Fruit fly (Drosophila melanogaster) whole organism, wandering third instar larva: ENCODE results near the gene CG3436.

Experiments used
- Abd-B ChIP-seq: fragments of >200 bp; optimal IDR thresholded peaks from 2 replicates; lab custom pipeline; 2017; ENCODE audit warnings: missing biosample characterization, missing genetic modification characterization
- CG32264 ChIP-seq: fragments of 200-800 bp; sonication (Bioruptor generic); optimal IDR thresholded peaks from 2 replicates; lab custom pipeline; 2016; ENCODE audit warnings: missing biosample characterization, missing genetic modification characterization
- CG9705 ChIP-seq: fragments of 200-800 bp; sonication (Bioruptor generic); optimal IDR thresholded peaks from 2 replicates; lab custom pipeline; 2018; ENCODE audit warnings: missing biosample characterization, mild to moderate bottlenecking, missing genetic modification characterization
- CrebA ChIP-seq: fragments of 200-800 bp; sonication (Bioruptor generic); optimal IDR thresholded peaks from 2 replicates; lab custom pipeline; 2016; ENCODE audit warnings: missing biosample characterization, mild to moderate bottlenecking, missing genetic modification characterization, borderline replicate concordance
- Dfd ChIP-seq: fragments of >200 bp; optimal IDR thresholded peaks from 2 replicates; lab custom pipeline; 2017; ENCODE audit warnings: missing biosample characterization, missing genetic modification characterization
- Dif ChIP-seq: fragments of 200-275, 200-300 bp; sonication (Bioruptor generic); optimal IDR thresholded peaks from 2 replicates; lab custom pipeline; 2018; ENCODE audit warnings: missing biosample characterization, missing genetic modification characterization; ENCODE audit not compliant: partially characterized antibody
- GATAd ChIP-seq: sonication (Bioruptor generic); optimal IDR thresholded peaks from 2 replicates; lab custom pipeline; 2016; ENCODE audit warnings: missing biosample characterization, missing genetic modification characterization
- HLH106 ChIP-seq: fragments of 200-800 bp; optimal IDR thresholded peaks from 3 replicates; lab custom pipeline; 2019; ENCODE audit warnings: missing biosample characterization, mild to moderate bottlenecking, missing genetic modification characterization, moderate library complexity
- Hnf4 ChIP-seq: fragments of 200-800 bp; sonication (Bioruptor generic); optimal IDR thresholded peaks from 2 replicates; lab custom pipeline; 2016; ENCODE audit warnings: missing biosample characterization, mild to moderate bottlenecking, missing genetic modification characterization
- Hr78 ChIP-seq: fragments of >200 bp; optimal IDR thresholded peaks from 2 replicates; lab custom pipeline; 2017; ENCODE audit warnings: missing biosample characterization, missing genetic modification characterization
- Hr83 ChIP-seq: fragments of 200-300 bp; sonication (Bioruptor generic); optimal IDR thresholded peaks from 2 replicates; lab custom pipeline; 2016; ENCODE audit warnings: missing biosample characterization, mild to moderate bottlenecking, missing genetic modification characterization, moderate library complexity; ENCODE audit not compliant: poor library complexity, severe bottlenecking
- Jra ChIP-seq: sonication (Bioruptor generic); optimal IDR thresholded peaks from 2 replicates; lab custom pipeline; 2016; ENCODE audit warnings: missing biosample characterization, missing genetic modification characterization
- Mio ChIP-seq: sonication (Bioruptor generic); optimal IDR thresholded peaks from 2 replicates; lab custom pipeline; 2016; ENCODE audit warnings: missing biosample characterization, missing genetic modification characterization
- Myc ChIP-seq: fragments of >200 bp; optimal IDR thresholded peaks from 2 replicates; lab custom pipeline; 2017
- N ChIP-seq: fragments of >200 bp; optimal IDR thresholded peaks from 2 replicates; lab custom pipeline; 2018; ENCODE audit warnings: missing biosample characterization, missing external identifiers, missing genetic modification characterization
- OdsH ChIP-seq: fragments of 200-800 bp; sonication (Bioruptor generic); optimal IDR thresholded peaks from 2 replicates; lab custom pipeline; 2016; ENCODE audit warnings: missing biosample characterization, mild to moderate bottlenecking, missing genetic modification characterization
- Rel ChIP-seq, 2 experiments: fragments of 200-800 bp; sonication (Bioruptor generic) in 1 of 2; optimal IDR thresholded peaks; 2 replicates in 1 of 2; 3 replicates in 1 of 2; lab custom pipeline; 2016 to 2019; ENCODE audit warnings: mild to moderate bottlenecking in 2 of 2, missing biosample characterization in 2 of 2, missing genetic modification characterization in 2 of 2, moderate library complexity in 1 of 2
- Sp1 ChIP-seq: fragments of 200-800 bp; sonication (Bioruptor generic); optimal IDR thresholded peaks from 3 replicates; lab custom pipeline; 2019; ENCODE audit warnings: missing biosample characterization, mild to moderate bottlenecking, missing genetic modification characterization, moderate library complexity
- Vsx2 ChIP-seq: fragments of 200-300, 225-300 bp; sonication (Bioruptor generic); optimal IDR thresholded peaks from 2 replicates; lab custom pipeline; 2018; ENCODE audit warnings: missing biosample characterization, missing genetic modification characterization; ENCODE audit not compliant: partially characterized antibody
- br ChIP-seq: fragments of 200-800 bp; sonication (Bioruptor generic); optimal IDR thresholded peaks from 2 replicates; lab custom pipeline; 2016; ENCODE audit warnings: missing biosample characterization, missing genetic modification characterization
- brk ChIP-seq: fragments of 200-800 bp; sonication (Bioruptor generic); optimal IDR thresholded peaks from 2 replicates; lab custom pipeline; 2016; ENCODE audit warnings: missing biosample characterization, mild to moderate bottlenecking, missing genetic modification characterization
- dl ChIP-seq, 2 experiments: fragments of 175-275, 200-275 bp in 1 of 2; fragments of 200-275 bp in 1 of 2; sonication (Bioruptor generic); optimal IDR thresholded peaks; lab custom pipeline; 2018; ENCODE audit warnings: mild to moderate bottlenecking in 2 of 2, missing biosample characterization in 2 of 2, missing genetic modification characterization in 2 of 2, moderate library complexity in 2 of 2; ENCODE audit not compliant: partially characterized antibody in 2 of 2, insufficient read depth in 1 of 2
- dmrt93B ChIP-seq: fragments of 200-800 bp; sonication (Bioruptor generic); optimal IDR thresholded peaks from 2 replicates; lab custom pipeline; 2018; ENCODE audit warnings: missing biosample characterization, mild to moderate bottlenecking, missing genetic modification characterization
- dsf ChIP-seq: sonication (Bioruptor generic); optimal IDR thresholded peaks from 2 replicates; lab custom pipeline; 2016; ENCODE audit warnings: missing biosample characterization, missing genetic modification characterization, borderline replicate concordance
- ey ChIP-seq: fragments of 200-800 bp; sonication (Bioruptor generic); optimal IDR thresholded peaks from 2 replicates; lab custom pipeline; 2016; ENCODE audit warnings: missing biosample characterization, missing genetic modification characterization
- foxo ChIP-seq, 2 experiments: fragments of 200-800 bp; sonication (Bioruptor generic); optimal IDR thresholded peaks; 2 replicates in 1 of 2; 3 replicates in 1 of 2; lab custom pipeline; 2016 to 2017; ENCODE audit warnings: missing biosample characterization in 2 of 2, missing genetic modification characterization in 2 of 2
- fru ChIP-seq: fragments of 200-800 bp; sonication (Bioruptor generic); optimal IDR thresholded peaks from 3 replicates; lab custom pipeline; 2016; ENCODE audit warnings: missing biosample characterization, mild to moderate bottlenecking, missing genetic modification characterization
- h ChIP-seq: fragments of 200-800 bp; sonication (Bioruptor generic); optimal IDR thresholded peaks from 3 replicates; lab custom pipeline; 2016; ENCODE audit warnings: missing biosample characterization, mild to moderate bottlenecking, missing genetic modification characterization
- jim ChIP-seq: fragments of 175-275, 200-325 bp; sonication (Bioruptor generic); optimal IDR thresholded peaks from 2 replicates; lab custom pipeline; 2016; ENCODE audit warnings: missing biosample characterization, mild to moderate bottlenecking, missing genetic modification characterization
- pan ChIP-seq: fragments of >200 bp; optimal IDR thresholded peaks from 2 replicates; lab custom pipeline; 2017
- psq ChIP-seq: fragments of 200-800 bp; sonication (Bioruptor generic); optimal IDR thresholded peaks from 3 replicates; lab custom pipeline; 2017; ENCODE audit warnings: missing biosample characterization, mild to moderate bottlenecking, missing genetic modification characterization, moderate library complexity
- rgr ChIP-seq: fragments of 200-800 bp; sonication (Bioruptor generic); optimal IDR thresholded peaks from 3 replicates; lab custom pipeline; 2016; ENCODE audit warnings: missing biosample characterization, mild to moderate bottlenecking, missing genetic modification characterization
- sage ChIP-seq: fragments of 200-800 bp; sonication (Bioruptor generic); optimal IDR thresholded peaks from 2 replicates; lab custom pipeline; 2016; ENCODE audit warnings: missing biosample characterization, mild to moderate bottlenecking, missing genetic modification characterization
- sv ChIP-seq: fragments of 200-800 bp; sonication (Bioruptor generic); optimal IDR thresholded peaks from 3 replicates; lab custom pipeline; 2016; ENCODE audit warnings: missing biosample characterization, missing genetic modification characterization
- tai ChIP-seq: sonication (Bioruptor generic); optimal IDR thresholded peaks from 2 replicates; lab custom pipeline; 2016; ENCODE audit warnings: missing biosample characterization, missing genetic modification characterization
- usp ChIP-seq: fragments of >200 bp; optimal IDR thresholded peaks from 2 replicates; lab custom pipeline; 2017; ENCODE audit warnings: missing biosample characterization, missing genetic modification characterization
- woc ChIP-seq: sonication (Bioruptor generic); optimal IDR thresholded peaks from 2 replicates; lab custom pipeline; 2016; ENCODE audit warnings: missing biosample characterization, mild to moderate bottlenecking, missing genetic modification characterization

Gene CG3436

dm6 chr2L:134563-135382 is 21.1 kb upstream of the CG3436 start:
- TF ChIP-seq Abd-B (GFP tag; lab: Kevin White, UChicago) (no peak), Rel (GFP tag; optimal IDR thresholded peaks at IDR 0.05; lab: Kevin White, UChicago) (no peak), Rel (tag; optimal IDR thresholded peaks at IDR 0.05; lab: Kevin White, UChicago) (peak; percentile 22), Vsx2 (GFP tag; lab: Kevin White, UChicago) (no peak)

DNA sequence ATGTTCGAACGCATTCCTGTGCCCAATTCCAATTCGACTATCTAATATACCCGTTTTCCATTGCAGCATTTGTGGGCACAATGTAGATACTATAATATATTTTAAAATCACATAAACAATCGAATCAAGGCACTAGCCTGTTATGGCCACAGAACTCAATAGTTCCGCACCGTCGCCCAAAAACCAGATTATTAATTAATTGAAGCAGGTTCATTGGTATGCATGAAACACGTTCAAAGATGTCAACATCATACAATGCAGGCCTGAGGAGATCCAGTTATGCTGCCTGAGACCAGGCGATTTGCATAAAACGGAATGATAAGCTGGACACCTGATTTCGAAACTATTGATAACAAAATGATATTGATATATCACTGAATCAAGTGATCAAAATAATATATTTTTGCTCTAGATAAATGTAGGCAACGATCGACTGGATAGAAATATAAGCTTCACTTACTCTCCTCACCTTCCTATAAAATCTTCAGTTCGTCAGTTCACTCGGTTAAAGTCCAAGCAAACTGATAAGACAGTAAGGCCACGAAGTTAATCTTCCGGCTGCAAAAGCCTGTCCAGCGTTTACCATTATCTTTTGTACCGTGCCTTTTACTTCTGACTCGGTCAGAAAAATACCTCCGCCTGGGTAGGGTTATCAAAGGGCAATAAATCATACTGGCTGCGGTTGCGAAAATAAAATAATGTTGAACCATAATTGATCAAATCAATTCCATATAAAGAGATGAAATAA is 20.3 kb upstream of the CG3436 start:
- peak; percentile 47 for TF ChIP-seq fru (GFP tag; lab: Kevin White, UChicago)
- no peak for TF ChIP-seq OdsH (GFP tag; lab: Kevin White, UChicago)
- peak; percentile 62 for TF ChIP-seq Hnf4 (GFP tag; lab: Kevin White, UChicago)
- no peak for TF ChIP-seq Rel (GFP tag; optimal IDR thresholded peaks at IDR 0.05; lab: Kevin White, UChicago)
- peak; percentile 20 for TF ChIP-seq Rel (tag; optimal IDR thresholded peaks at IDR 0.05; lab: Kevin White, UChicago)

- TF ChIP-seq jim (GFP tag; lab: Kevin White, UChicago) (no peak), h (GFP tag; lab: Kevin White, UChicago) (no peak), br (GFP tag; lab: Kevin White, UChicago) (no peak)
- TF ChIP-seq, all 38 proteins: peak for 0
Measured at dm6 chr2L:136131-136426, 19.8 kb upstream of the CG3436 start.

DNA sequence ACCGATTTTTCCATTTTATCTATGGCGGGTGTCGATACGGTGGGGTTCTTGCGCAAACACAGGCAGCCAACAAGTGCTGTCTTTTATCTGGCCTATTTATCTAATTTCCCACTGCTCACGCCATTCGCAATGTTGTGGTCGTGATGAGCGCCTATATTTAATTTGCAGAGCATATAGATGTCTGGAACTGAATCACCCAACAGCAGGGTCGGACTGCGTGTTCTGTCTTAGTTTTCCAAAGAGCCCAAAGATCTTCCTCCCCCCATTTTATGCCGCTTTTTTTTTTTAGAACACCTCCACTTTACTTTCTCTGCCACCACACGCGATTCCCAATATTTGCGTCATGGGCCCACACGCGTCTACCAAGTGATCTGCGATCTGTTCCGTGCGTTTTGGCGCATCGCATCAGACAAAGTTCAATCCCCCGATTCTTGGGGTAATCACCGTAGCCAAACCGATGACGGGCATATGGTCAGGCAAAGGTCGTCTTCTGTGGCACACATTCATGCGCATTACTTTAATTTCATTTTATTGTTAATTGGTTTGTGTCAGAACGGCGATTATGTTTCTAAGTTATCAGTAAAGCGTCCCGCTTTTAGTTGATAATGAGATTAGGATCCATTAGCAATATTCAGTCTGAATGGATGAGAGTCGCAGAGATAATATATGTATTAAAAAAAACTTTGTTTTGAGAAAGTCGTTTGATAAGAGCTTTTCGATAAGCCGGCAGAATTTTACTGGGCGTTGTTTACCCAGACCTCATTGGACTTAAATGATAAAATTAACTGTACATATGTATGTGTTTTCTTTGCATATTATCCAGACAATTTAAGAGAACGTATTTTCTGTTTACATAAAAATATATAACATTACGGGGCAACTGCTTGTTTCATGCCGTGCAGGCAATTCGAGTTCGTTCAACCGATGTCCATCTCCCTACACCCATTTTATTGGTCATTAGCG is 18.8 kb upstream of the CG3436 start:
- peak; percentile 29 for TF ChIP-seq sage (GFP tag; lab: Kevin White, UChicago)
- TF ChIP-seq sv (GFP tag; lab: Kevin White, UChicago), result no peak
- peak; percentile 18 for TF ChIP-seq br (GFP tag; lab: Kevin White, UChicago)
- no peak for TF ChIP-seq woc
- no peak for TF ChIP-seq usp (GFP tag; lab: Kevin White, UChicago)
- peak; percentile 16 for TF ChIP-seq rgr
- TF ChIP-seq pan (lab: Kevin White, UChicago), result no peak
- peak; percentile 29 for TF ChIP-seq brk (GFP tag; lab: Kevin White, UChicago)
- peak; percentile 5 for TF ChIP-seq CG9705 (GFP tag; lab: Kevin White, UChicago)
- TF ChIP-seq dl (GFP tag; optimal IDR thresholded peaks at IDR 0.05; lab: Kevin White, UChicago; ENCODE audit: insufficient read depth in 1 of 2, partially characterized antibody in 2 of 2), result no peak
- TF ChIP-seq OdsH (GFP tag; lab: Kevin White, UChicago), result peak; percentile 36
- no peak for TF ChIP-seq CrebA (GFP tag; lab: Kevin White, UChicago)
- TF ChIP-seq Mio (GFP tag; lab: Kevin White, UChicago), result no peak
- TF ChIP-seq psq (GFP tag; lab: Kevin White, UChicago), result no peak
- no peak for TF ChIP-seq Myc (lab: Kevin White, UChicago)
- no peak for TF ChIP-seq HLH106 (tag; lab: Kevin White, UChicago)
- TF ChIP-seq N (GFP tag; lab: Kevin White, UChicago), result no peak
- TF ChIP-seq jim (GFP tag; lab: Kevin White, UChicago), result no peak
- peak; percentile 7 for TF ChIP-seq Rel (GFP tag; optimal IDR thresholded peaks at IDR 0.05; lab: Kevin White, UChicago)
- peak; percentile 94 for TF ChIP-seq Rel (tag; optimal IDR thresholded peaks at IDR 0.05; lab: Kevin White, UChicago)
- TF ChIP-seq Sp1 (GFP tag; lab: Kevin White, UChicago), result peak; percentile 55
- peak; percentile 19 for TF ChIP-seq Hr83 (GFP tag; lab: Kevin White, UChicago)
- TF ChIP-seq dmrt93B, result no peak
- no peak for TF ChIP-seq foxo (GFP tag; optimal IDR thresholded peaks at IDR 0.05; lab: Kevin White, UChicago)
- no peak for TF ChIP-seq dsf
- TF ChIP-seq fru (GFP tag; lab: Kevin White, UChicago), result no peak
- no peak for TF ChIP-seq GATAd (GFP tag; lab: Kevin White, UChicago)
- TF ChIP-seq Vsx2 (GFP tag; lab: Kevin White, UChicago), result no peak
- no peak for TF ChIP-seq ey (GFP tag; lab: Kevin White, UChicago)
- peak; percentile 14 for TF ChIP-seq h (GFP tag; lab: Kevin White, UChicago)
- no peak for TF ChIP-seq Dif (GFP tag; lab: Kevin White, UChicago)
- TF ChIP-seq CG32264, result no peak
- no peak for TF ChIP-seq Dfd (GFP tag; lab: Kevin White, UChicago)
- peak; percentile 69 for TF ChIP-seq tai
- TF ChIP-seq Hr78 (GFP tag; lab: Kevin White, UChicago), result no peak
- no peak for TF ChIP-seq Abd-B (GFP tag; lab: Kevin White, UChicago)
- TF ChIP-seq Hnf4 (GFP tag; lab: Kevin White, UChicago), result peak; percentile 23
- TF ChIP-seq Jra (GFP tag; lab: Kevin White, UChicago), result no peak
